Worm (Caenorhabditis elegans): ENCODE measurements around the gene R10E9.4.

Gene R10E9.4

DNA sequence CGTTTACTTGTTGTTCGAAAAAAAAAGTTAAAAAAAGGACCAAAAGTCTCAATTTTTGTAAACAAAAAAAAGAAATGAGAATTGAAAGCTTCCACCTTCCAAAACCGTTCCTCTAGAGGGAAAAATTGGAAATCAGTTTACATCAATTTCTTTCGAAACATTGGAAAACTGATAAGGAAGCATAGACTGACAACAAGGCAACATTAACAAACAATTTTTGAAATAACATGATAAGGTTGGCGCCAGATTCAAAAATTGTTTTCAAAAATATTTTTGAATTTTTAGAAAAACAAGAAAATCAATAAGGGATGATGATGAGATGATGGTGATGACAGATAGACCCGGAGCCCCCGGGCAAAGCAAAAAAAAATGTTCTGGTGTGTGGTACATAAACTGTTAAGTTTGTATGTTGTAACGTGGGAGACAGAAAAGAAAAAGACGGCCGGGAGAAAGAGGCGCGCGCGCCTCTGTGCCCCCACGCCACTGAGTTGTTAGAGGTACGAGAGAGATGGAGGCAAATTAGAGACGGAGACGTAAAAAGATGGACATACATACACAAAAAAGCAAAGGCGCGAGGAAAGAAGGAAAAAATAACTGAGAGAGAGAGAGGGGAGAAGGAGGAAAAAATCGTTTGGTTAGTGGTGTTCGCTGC, 7.5 kb upstream of the R10E9.4 start:
- peak; percentile 64 for TF ChIP-seq C34F6.9 (tag; optimal IDR thresholded peaks at IDR 0.05)
- no peak for TF ChIP-seq lin-39 (tag; optimal IDR thresholded peaks at IDR 0.05)
- TF ChIP-seq unc-55 (GFP tag; optimal IDR thresholded peaks at IDR 0.05) = peak; percentile 69
- TF ChIP-seq nhr-11 (tag; optimal IDR thresholded peaks at IDR 0.05) = no peak
- peak; percentile 54 for TF ChIP-seq sma-9 (GFP tag; optimal IDR thresholded peaks at IDR 0.05)
- TF ChIP-seq sma-9 (tag; optimal IDR thresholded peaks at IDR 0.05) = no peak
- no peak for TF ChIP-seq peb-1 (tag; optimal IDR thresholded peaks at IDR 0.05)
- TF ChIP-seq unc-62 (GFP tag; optimal IDR thresholded peaks at IDR 0.05) = no peak
- no peak for TF ChIP-seq zag-1 (tag; optimal IDR thresholded peaks at IDR 0.05)
- TF ChIP-seq blmp-1 (tag; optimal IDR thresholded peaks at IDR 0.05; ENCODE audit: insufficient read depth) = no peak
- peak; percentile 38 for TF ChIP-seq lin-13 (GFP tag; optimal IDR thresholded peaks at IDR 0.05)
- TF ChIP-seq elt-1 (tag; optimal IDR thresholded peaks at IDR 0.05) = no peak
- peak; percentile 33 to 48 for TF ChIP-seq lsy-2 (tag; optimal IDR thresholded peaks at IDR 0.05)
- no peak for TF ChIP-seq nhr-23 (tag; optimal IDR thresholded peaks at IDR 0.05)
- TF ChIP-seq egl-27 (tag; optimal IDR thresholded peaks at IDR 0.05) = no peak
- peak; percentile 62 for TF ChIP-seq nhr-25 (tag; optimal IDR thresholded peaks at IDR 0.05)
- TF ChIP-seq sem-4 (tag; optimal IDR thresholded peaks at IDR 0.05) = peak; percentile 65
- TF ChIP-seq mdl-1 (tag; optimal IDR thresholded peaks at IDR 0.05) = peak; percentile 25 to 45
- TF ChIP-seq ZK546.5 (tag; optimal IDR thresholded peaks at IDR 0.05) = no peak
- TF ChIP-seq nhr-10 (tag; optimal IDR thresholded peaks at IDR 0.05) = no peak
- no peak for TF ChIP-seq mbf-1 (tag; optimal IDR thresholded peaks at IDR 0.05)
- peak; percentile 41 for TF ChIP-seq sma-3 (GFP tag; optimal IDR thresholded peaks at IDR 0.05)
- peak; percentile 71 for TF ChIP-seq crh-2 (tag; optimal IDR thresholded peaks at IDR 0.05)
- TF ChIP-seq gmeb-1 (tag; optimal IDR thresholded peaks at IDR 0.05) = peak; percentile 17
- TF ChIP-seq R02D3.7 (tag; optimal IDR thresholded peaks at IDR 0.05) = no peak
- TF ChIP-seq ama-1 (optimal IDR thresholded peaks at IDR 0.05) = no peak
- peak; percentile 27 for TF ChIP-seq ztf-4 (tag; optimal IDR thresholded peaks at IDR 0.05)
- no peak for TF ChIP-seq aly-2 (tag; optimal IDR thresholded peaks at IDR 0.05)
- TF ChIP-seq nhr-77 (tag; optimal IDR thresholded peaks at IDR 0.05) = no peak
- no peak for TF ChIP-seq nhr-237 (tag; optimal IDR thresholded peaks at IDR 0.05)
- no peak for TF ChIP-seq nhr-6 (tag; optimal IDR thresholded peaks at IDR 0.05)
- TF ChIP-seq F13H6.1 (tag; optimal IDR thresholded peaks at IDR 0.05) = peak; percentile 89
- TF ChIP-seq skn-1 (tag; optimal IDR thresholded peaks at IDR 0.05) = no peak
- no peak for TF ChIP-seq dmd-4 (tag; optimal IDR thresholded peaks at IDR 0.05)
- no peak for TF ChIP-seq unc-39 (tag; optimal IDR thresholded peaks at IDR 0.05)
- TF ChIP-seq snpc-4 (tag; optimal IDR thresholded peaks at IDR 0.05) = no peak
- TF ChIP-seq ceh-16 (tag; optimal IDR thresholded peaks at IDR 0.05) = no peak
- no peak for TF ChIP-seq nhr-21 (tag; optimal IDR thresholded peaks at IDR 0.05)
- TF ChIP-seq fos-1 (tag; optimal IDR thresholded peaks at IDR 0.05) = peak; percentile 14
- TF ChIP-seq nhr-129 (tag; optimal IDR thresholded peaks at IDR 0.05) = peak; percentile 55
- TF ChIP-seq elt-3 (tag; optimal IDR thresholded peaks at IDR 0.05) = no peak

DNA sequence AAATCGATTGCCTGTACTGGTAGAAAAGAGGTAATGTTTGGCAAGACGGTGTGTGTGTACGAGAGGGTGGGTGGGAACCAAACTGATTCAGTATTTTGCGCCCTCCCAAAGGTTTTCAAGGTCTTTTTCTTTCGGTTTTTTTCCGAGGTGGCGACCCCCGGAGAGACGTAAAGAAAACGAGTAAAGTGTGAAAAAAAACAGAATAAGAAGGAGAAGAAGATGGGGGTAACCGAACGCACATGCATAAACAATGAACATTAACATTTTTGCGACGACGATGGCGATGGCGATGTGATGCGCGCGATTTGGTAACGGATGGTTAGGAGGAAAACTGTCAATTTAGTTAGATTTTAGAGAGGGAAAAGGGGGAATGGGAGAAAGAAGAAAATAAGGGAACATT, 5.9 kb upstream of the R10E9.4 start:
- TF ChIP-seq unc-55 (GFP tag; optimal IDR thresholded peaks at IDR 0.05) = peak; percentile 9
- peak; percentile 8 for TF ChIP-seq fos-1 (tag; optimal IDR thresholded peaks at IDR 0.05)
- TF ChIP-seq egl-27 (tag; optimal IDR thresholded peaks at IDR 0.05) = no peak
- peak; percentile 37 for TF ChIP-seq crh-2 (tag; optimal IDR thresholded peaks at IDR 0.05)
- TF ChIP-seq C34F6.9 (tag; optimal IDR thresholded peaks at IDR 0.05) = no peak
- no peak for TF ChIP-seq sma-3 (GFP tag; optimal IDR thresholded peaks at IDR 0.05)
- no peak for TF ChIP-seq snpc-4 (tag; optimal IDR thresholded peaks at IDR 0.05)
- peak; percentile 38 for TF ChIP-seq nhr-25 (tag; optimal IDR thresholded peaks at IDR 0.05)
- TF ChIP-seq nhr-129 (tag; optimal IDR thresholded peaks at IDR 0.05) = no peak
- no peak for TF ChIP-seq mab-5 (tag; optimal IDR thresholded peaks at IDR 0.05)
- TF ChIP-seq Y55F3AM.14 (GFP tag; optimal IDR thresholded peaks at IDR 0.05) = no peak
- no peak for TF ChIP-seq nhr-21 (tag; optimal IDR thresholded peaks at IDR 0.05)

Measured in whole organism, L2 larva.